In the genomic region with DNA sequence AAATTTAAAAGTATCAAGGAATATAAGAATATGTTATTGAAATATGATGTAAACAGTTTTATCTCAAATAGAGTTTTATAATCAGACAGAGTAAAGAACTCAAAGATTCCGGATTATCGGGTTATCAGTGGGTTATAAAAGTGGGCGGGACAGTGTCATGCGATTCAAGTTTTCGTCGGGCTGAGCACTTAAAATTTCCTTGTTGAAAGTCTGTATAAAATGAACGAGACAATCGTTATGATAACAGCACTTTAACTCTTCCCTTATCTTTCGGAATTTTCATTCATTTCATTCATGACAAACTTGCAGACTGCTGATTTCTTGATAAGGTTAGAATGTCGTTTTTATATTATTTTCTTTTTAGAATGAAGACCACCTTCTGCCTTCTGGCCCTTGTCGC, we compare ENCODE assay signal across 5 worm cellular contexts.
A peak's percentile ranks its signal among the peaks of the same experiment; 100 is the strongest.
TF ChIP-seq lines count a peak whose summit lies in the region.

A gene (plus strand): TSS at position 365 of the 400 bp plus-strand sequence.

TF ChIP-seq in whole organism, L1 larva, 84 proteins besides CTCF, POLR2A, EP300 and RAD21 (continues in another document):
- no peak for TF ChIP-seq dsc-1 (tag; optimal IDR thresholded peaks at IDR 0.05; lab: Kevin White, UChicago)
- no peak for TF ChIP-seq nhr-77 (tag; optimal IDR thresholded peaks at IDR 0.05; lab: Kevin White, UChicago)
- TF ChIP-seq jun-1 (tag; optimal IDR thresholded peaks at IDR 0.05; lab: Kevin White, UChicago): peak; percentile 30
- no peak for TF ChIP-seq hpl-2 (GFP tag; optimal IDR thresholded peaks at IDR 0.05; lab: Kevin White, UChicago)
- TF ChIP-seq tlp-1 (tag; optimal IDR thresholded peaks at IDR 0.05; lab: Kevin White, UChicago): peak; percentile 63
- TF ChIP-seq pqm-1 (tag; optimal IDR thresholded peaks at IDR 0.05; lab: Kevin White, UChicago): no peak
- peak; percentile 99 for TF ChIP-seq elt-2 (tag; optimal IDR thresholded peaks at IDR 0.05; lab: Kevin White, UChicago)
- TF ChIP-seq nhr-19 (GFP tag; conservative IDR thresholded peaks at IDR 0.05; lab: Robert Waterston, UW): peak; percentile 29
- peak; percentile 22 for TF ChIP-seq lin-14 (GFP tag; optimal IDR thresholded peaks at IDR 0.05; lab: Kevin White, UChicago)
- peak; percentile 48 for TF ChIP-seq nhr-20 (tag; optimal IDR thresholded peaks at IDR 0.05; lab: Kevin White, UChicago)
- TF ChIP-seq nhr-71 (tag; optimal IDR thresholded peaks at IDR 0.05; lab: Kevin White, UChicago): peak; percentile 49
- no peak for TF ChIP-seq zip-4 (GFP tag; optimal IDR thresholded peaks at IDR 0.05; lab: Kevin White, UChicago)
- peak; percentile 1 for TF ChIP-seq nhr-90 (tag; optimal IDR thresholded peaks at IDR 0.05; lab: Kevin White, UChicago; ENCODE audit: poor library complexity)
- no peak for TF ChIP-seq ceh-8 (GFP tag; optimal IDR thresholded peaks at IDR 0.05; lab: Kevin White, UChicago)
- TF ChIP-seq sup-37 (GFP tag; optimal IDR thresholded peaks at IDR 0.05; lab: Kevin White, UChicago): no peak
- TF ChIP-seq lir-3 (tag; optimal IDR thresholded peaks at IDR 0.05; lab: Kevin White, UChicago; ENCODE audit: poor library complexity): peak; percentile 19
- TF ChIP-seq ceh-88 (GFP tag; IDR thresholded peaks at IDR 0.05; lab: Robert Waterston, UW): no peak

TF ChIP-seq in whole organism, L2 larva, 48 proteins besides CTCF, POLR2A, EP300 and RAD21 (continues in another document):
- TF ChIP-seq C34F6.9 (tag; optimal IDR thresholded peaks at IDR 0.05; lab: Kevin White, UChicago): no peak
- no peak for TF ChIP-seq nhr-23 (tag; optimal IDR thresholded peaks at IDR 0.05; lab: Kevin White, UChicago)
- no peak for TF ChIP-seq nhr-6 (tag; optimal IDR thresholded peaks at IDR 0.05; lab: Kevin White, UChicago)
- TF ChIP-seq lin-11 (tag; optimal IDR thresholded peaks at IDR 0.05; lab: Kevin White, UChicago): no peak
- TF ChIP-seq snpc-4 (tag; optimal IDR thresholded peaks at IDR 0.05; lab: Kevin White, UChicago): no peak
- TF ChIP-seq crh-2 (tag; optimal IDR thresholded peaks at IDR 0.05; lab: Kevin White, UChicago): peak; percentile 35
- peak; percentile 58 for TF ChIP-seq F13H6.1 (tag; optimal IDR thresholded peaks at IDR 0.05; lab: Kevin White, UChicago)
- TF ChIP-seq ceh-82 (tag; optimal IDR thresholded peaks at IDR 0.05; lab: Kevin White, UChicago): no peak
- TF ChIP-seq unc-39 (tag; optimal IDR thresholded peaks at IDR 0.05; lab: Kevin White, UChicago): no peak
- no peak for TF ChIP-seq aly-2 (tag; optimal IDR thresholded peaks at IDR 0.05; lab: Kevin White, UChicago)
- TF ChIP-seq nhr-129 (tag; optimal IDR thresholded peaks at IDR 0.05; lab: Kevin White, UChicago): no peak
- peak; percentile 76 for TF ChIP-seq sma-9 (GFP tag; optimal IDR thresholded peaks at IDR 0.05; lab: Kevin White, UChicago)
- TF ChIP-seq sma-9 (tag; optimal IDR thresholded peaks at IDR 0.05; lab: Kevin White, UChicago): no peak
- peak; percentile 49 for TF ChIP-seq gmeb-1 (tag; optimal IDR thresholded peaks at IDR 0.05; lab: Kevin White, UChicago)
- no peak for TF ChIP-seq sem-4 (tag; optimal IDR thresholded peaks at IDR 0.05; lab: Kevin White, UChicago)
- no peak for TF ChIP-seq nhr-11 (tag; optimal IDR thresholded peaks at IDR 0.05; lab: Kevin White, UChicago)
- TF ChIP-seq peb-1 (tag; optimal IDR thresholded peaks at IDR 0.05; lab: Kevin White, UChicago): no peak
- TF ChIP-seq ZK546.5 (tag; optimal IDR thresholded peaks at IDR 0.05; lab: Kevin White, UChicago): no peak
- TF ChIP-seq sma-3 (GFP tag; optimal IDR thresholded peaks at IDR 0.05; lab: Kevin White, UChicago): peak; percentile 54

TF ChIP-seq in whole organism, L3 larva, 47 proteins besides CTCF, POLR2A, EP300 and RAD21:
- TF ChIP-seq fkh-10 (GFP tag; optimal IDR thresholded peaks at IDR 0.05; lab: Kevin White, UChicago): no peak
- no peak for TF ChIP-seq nhr-67 (tag; optimal IDR thresholded peaks at IDR 0.05; lab: Kevin White, UChicago)
- TF ChIP-seq ceh-16 (tag; optimal IDR thresholded peaks at IDR 0.05; lab: Kevin White, UChicago): no peak
- TF ChIP-seq elt-1 (tag; optimal IDR thresholded peaks at IDR 0.05; lab: Kevin White, UChicago): no peak
- TF ChIP-seq jun-1 (tag; optimal IDR thresholded peaks at IDR 0.05; lab: Kevin White, UChicago): peak; percentile 77
- no peak for TF ChIP-seq zag-1 (tag; optimal IDR thresholded peaks at IDR 0.05; lab: Kevin White, UChicago)
- TF ChIP-seq skn-1 (tag; optimal IDR thresholded peaks at IDR 0.05; lab: Kevin White, UChicago): peak; percentile 22
- TF ChIP-seq eor-1 (tag; optimal IDR thresholded peaks at IDR 0.05; lab: Kevin White, UChicago): no peak
- TF ChIP-seq pha-4 (tag; optimal IDR thresholded peaks at IDR 0.05; lab: Kevin White, UChicago): peak; percentile 20
- no peak for TF ChIP-seq tbx-2 (tag; optimal IDR thresholded peaks at IDR 0.05; lab: Kevin White, UChicago)
- no peak for TF ChIP-seq ceh-9 (tag; optimal IDR thresholded peaks at IDR 0.05; lab: Kevin White, UChicago)
- TF ChIP-seq egl-27 (tag; optimal IDR thresholded peaks at IDR 0.05; lab: Kevin White, UChicago): no peak
- peak; percentile 99 for TF ChIP-seq elt-2 (tag; optimal IDR thresholded peaks at IDR 0.05; lab: Kevin White, UChicago)
- no peak for TF ChIP-seq lin-39 (tag; optimal IDR thresholded peaks at IDR 0.05; lab: Kevin White, UChicago)
- TF ChIP-seq pqm-1 (tag; optimal IDR thresholded peaks at IDR 0.05; lab: Kevin White, UChicago): peak; percentile 97

TF ChIP-seq in whole organism, L4 larva, 104 proteins besides CTCF, POLR2A, EP300 and RAD21 (continues in another document):
- TF ChIP-seq nhr-48 (tag; optimal IDR thresholded peaks at IDR 0.05; lab: Kevin White, UChicago) (peak; percentile 69), ces-1 (GFP tag; optimal IDR thresholded peaks at IDR 0.05; lab: Kevin White, UChicago) (no peak), hlh-30 (tag; optimal IDR thresholded peaks at IDR 0.05; lab: Kevin White, UChicago; ENCODE audit: insufficient read depth) (peak; percentile 42), nhr-77 (tag; optimal IDR thresholded peaks at IDR 0.05; lab: Kevin White, UChicago) (peak; percentile 55), sdz-12 (GFP tag; optimal IDR thresholded peaks at IDR 0.05; lab: Kevin White, UChicago) (no peak), lin-38 (GFP tag; IDR thresholded peaks at IDR 0.05; lab: Robert Waterston, UW) (no peak), Y75B8A.6 (GFP tag; IDR thresholded peaks at IDR 0.05; lab: Robert Waterston, UW) (no peak), nhr-42 (GFP tag; IDR thresholded peaks at IDR 0.05; lab: Robert Waterston, UW) (no peak), lin-39 (tag; optimal IDR thresholded peaks at IDR 0.05; lab: Kevin White, UChicago) (no peak), mxl-2 (GFP tag; conservative IDR thresholded peaks at IDR 0.05; lab: Robert Waterston, UW) (no peak), unc-62 (GFP tag; optimal IDR thresholded peaks at IDR 0.05 in 1 of 2; lab: Kevin White, UChicago) (peak in 1 of 2 experiments; percentile 55), unc-62 (tag; optimal IDR thresholded peaks at IDR 0.05; lab: Kevin White, UChicago) (no peak), dve-1 (tag; optimal IDR thresholded peaks at IDR 0.05; lab: Kevin White, UChicago; ENCODE audit: insufficient read depth) (peak; percentile 96), hif-1 (tag; optimal IDR thresholded peaks at IDR 0.05; lab: Kevin White, UChicago) (no peak), zfp-2 (tag; optimal IDR thresholded peaks at IDR 0.05; lab: Kevin White, UChicago) (no peak), dmd-6 (GFP tag; IDR thresholded peaks at IDR 0.05; lab: Robert Waterston, UW) (peak; percentile 79), aly-2 (tag; optimal IDR thresholded peaks at IDR 0.05; lab: Kevin White, UChicago) (no peak), mes-2 (tag; optimal IDR thresholded peaks at IDR 0.05; lab: Kevin White, UChicago; ENCODE audit: poor library complexity, severe bottlenecking) (peak; percentile 27), hlh-11 (tag; optimal IDR thresholded peaks at IDR 0.05; lab: Kevin White, UChicago) (peak; percentile 81), mxl-3 (GFP tag; optimal IDR thresholded peaks at IDR 0.05; lab: Kevin White, UChicago) (no peak), pqm-1 (tag; optimal IDR thresholded peaks at IDR 0.05; lab: Kevin White, UChicago) (peak; percentile 85), F37D6.2 (tag; optimal IDR thresholded peaks at IDR 0.05; lab: Kevin White, UChicago) (no peak)

TF ChIP-seq in whole organism, young adult, 124 proteins besides CTCF, POLR2A, EP300 and RAD21:
- TF ChIP-seq hmg-20 (GFP tag; IDR thresholded peaks at IDR 0.05; lab: Robert Waterston, UW) (no peak), unc-130 (GFP tag; optimal IDR thresholded peaks at IDR 0.05; lab: Kevin White, UChicago) (no peak), sptf-2 (GFP tag; optimal IDR thresholded peaks at IDR 0.05; lab: Kevin White, UChicago) (no peak), ceh-79 (tag; optimal IDR thresholded peaks at IDR 0.05; lab: Kevin White, UChicago) (no peak), ztf-22 (GFP tag; optimal IDR thresholded peaks at IDR 0.05; lab: Kevin White, UChicago) (peak; percentile 52), ztf-3 (GFP tag; optimal IDR thresholded peaks at IDR 0.05; lab: Kevin White, UChicago) (no peak), atf-7 (tag; optimal IDR thresholded peaks at IDR 0.05; lab: Kevin White, UChicago) (peak; percentile 60), ztf-6 (GFP tag; IDR thresholded peaks at IDR 0.05; lab: Robert Waterston, UW) (no peak), nhr-27 (tag; optimal IDR thresholded peaks at IDR 0.05; lab: Kevin White, UChicago) (no peak), D2030.7 (GFP tag; IDR thresholded peaks at IDR 0.05; lab: Robert Waterston, UW) (no peak), hmg-1.2 (GFP tag; IDR thresholded peaks at IDR 0.05; lab: Robert Waterston, UW) (no peak), aptf-3 (GFP tag; IDR thresholded peaks at IDR 0.05; lab: Robert Waterston, UW) (no peak), nhr-80 (tag; optimal IDR thresholded peaks at IDR 0.05; lab: Kevin White, UChicago) (peak; percentile 89), C06A6.2 (GFP tag; conservative IDR thresholded peaks at IDR 0.05; lab: Robert Waterston, UW) (no peak), let-607 (tag; optimal IDR thresholded peaks at IDR 0.05; lab: Kevin White, UChicago) (peak in 1 of 2 experiments; percentile 3), nhr-179 (tag; optimal IDR thresholded peaks at IDR 0.05; lab: Kevin White, UChicago) (no peak), tbp1 (GFP tag; optimal IDR thresholded peaks at IDR 0.05; lab: Kevin White, UChicago) (peak; percentile 23), nfya-2 (GFP tag; IDR thresholded peaks at IDR 0.05; lab: Robert Waterston, UW) (no peak), Y95B8A.8 (GFP tag; IDR thresholded peaks at IDR 0.05; lab: Robert Waterston, UW) (no peak), cebp-1 (GFP tag; IDR thresholded peaks at IDR 0.05; lab: Robert Waterston, UW) (no peak), cebp-1 (tag; optimal IDR thresholded peaks at IDR 0.05; lab: Kevin White, UChicago) (peak; percentile 9), mxl-1 (tag; optimal IDR thresholded peaks at IDR 0.05; lab: Kevin White, UChicago) (no peak), Y56A3A.18 (GFP tag; IDR thresholded peaks at IDR 0.05; lab: Robert Waterston, UW) (no peak), lin-35 (GFP tag; optimal IDR thresholded peaks at IDR 0.05; lab: Kevin White, UChicago) (no peak)
